Worm (Caenorhabditis elegans) whole organism, early embryonic: ENCODE data around the gene mgl-1.

Experiments used
- B0310.2 ChIP-seq: sonication (generic microtip); optimal IDR thresholded peaks from 2 replicates; lab custom pipeline; 2016; ENCODE audit warnings: mild to moderate bottlenecking, missing genetic modification characterization, missing compliant biosample characterization
- F13C5.2 ChIP-seq: sonication (generic microtip); optimal IDR thresholded peaks from 2 replicates; lab custom pipeline; 2017; ENCODE audit warnings: mild to moderate bottlenecking, missing genetic modification characterization, inconsistent platforms, missing compliant biosample characterization
- aly-1 ChIP-seq: sonication (generic microtip); optimal IDR thresholded peaks from 2 replicates; lab custom pipeline; 2016; ENCODE audit warnings: missing genetic modification characterization, missing compliant biosample characterization
- ama-1 ChIP-seq: fragments of 150-350 bp; optimal IDR thresholded peaks from 2 replicates; lab custom pipeline; 2014
- ceh-13 ChIP-seq: fragments of 200-800 bp; sonication (Bioruptor generic); optimal IDR thresholded peaks from 2 replicates; lab custom pipeline; 2018; ENCODE audit warnings: mild to moderate bottlenecking, missing genetic modification characterization, missing compliant biosample characterization
- ceh-36 ChIP-seq: sonication (generic microtip); optimal IDR thresholded peaks from 2 replicates; lab custom pipeline; 2016; ENCODE audit warnings: missing genetic modification characterization, inconsistent platforms, missing compliant biosample characterization
- ets-7 ChIP-seq: sonication (generic microtip); optimal IDR thresholded peaks from 2 replicates; lab custom pipeline; 2016; ENCODE audit warnings: missing genotype, missing genetic modification characterization, missing compliant biosample characterization
- flt-1 ChIP-seq: fragments of 200-800 bp; sonication (Bioruptor generic); IDR thresholded peaks from 2 replicates; pipeline ENCODE4 v1.3.6; 2022; ENCODE audit warnings: missing genetic modification characterization, missing compliant biosample characterization
- hmbx-1 ChIP-seq: sonication (generic microtip); optimal IDR thresholded peaks from 2 replicates; lab custom pipeline; 2016; ENCODE audit warnings: mild to moderate bottlenecking, missing genetic modification characterization, missing compliant biosample characterization
- hmg-4 ChIP-seq: fragments of 200-800 bp; sonication (Bioruptor generic); optimal IDR thresholded peaks from 2 replicates; lab custom pipeline; 2018; ENCODE audit warnings: mild to moderate bottlenecking, missing genetic modification characterization, missing compliant biosample characterization
- hnd-1 ChIP-seq: sonication (generic microtip); optimal IDR thresholded peaks from 2 replicates; lab custom pipeline; 2016; ENCODE audit warnings: missing genetic modification characterization, missing compliant biosample characterization
- pes-1 ChIP-seq: fragments of 200-800 bp; sonication (Bioruptor generic); IDR thresholded peaks from 2 replicates; pipeline ENCODE4 v1.3.6; 2022; ENCODE audit warnings: missing genetic modification reagents, missing genetic modification characterization, missing compliant biosample characterization
- scrt-1 ChIP-seq: fragments of 200-800 bp; sonication (Bioruptor generic); IDR thresholded peaks from 2 replicates; pipeline ENCODE4 v1.3.6; 2022; ENCODE audit warnings: missing genetic modification characterization, missing compliant biosample characterization
- sea-1 ChIP-seq: fragments of 200-800 bp; sonication (Bioruptor generic); conservative IDR thresholded peaks from 2 replicates; pipeline ENCODE4 v1.3.6; 2022; ENCODE audit warnings: missing genetic modification characterization, missing compliant biosample characterization
- tbx-11 ChIP-seq: fragments of 200-800 bp; sonication (Bioruptor generic); IDR thresholded peaks from 2 replicates; pipeline ENCODE4 v1.3.6; 2022; ENCODE audit warnings: missing genetic modification characterization, missing compliant biosample characterization
- tbx-37 ChIP-seq: fragments of 200-800 bp; sonication (Bioruptor generic); conservative IDR thresholded peaks from 2 replicates; pipeline ENCODE4 v1.3.6; 2022; ENCODE audit warnings: missing genetic modification reagents, missing genetic modification characterization, missing compliant biosample characterization
- tra-4 ChIP-seq: sonication (generic microtip); optimal IDR thresholded peaks from 2 replicates; lab custom pipeline; 2017; ENCODE audit warnings: missing genetic modification characterization, missing compliant biosample characterization

The mgl-1 gene

DNA sequence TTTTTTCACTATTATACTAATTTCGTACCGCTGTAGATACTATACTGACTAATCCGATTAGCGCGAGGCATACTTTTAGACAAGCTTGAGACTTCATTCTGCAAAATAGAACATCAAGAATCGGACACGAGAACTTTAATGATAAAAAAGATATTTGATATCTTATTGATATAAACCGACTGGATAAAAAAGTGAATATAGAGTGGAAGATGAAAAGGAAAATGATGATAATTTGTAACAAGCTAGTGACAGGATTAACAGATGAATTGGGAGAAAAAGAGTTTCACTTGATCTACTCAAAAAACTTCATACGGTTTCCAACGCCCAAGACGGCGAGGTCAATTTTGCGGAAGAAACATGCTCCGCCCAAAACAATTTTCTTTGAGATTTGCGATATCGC is 27.1 kb downstream of the mgl-1 start, which contains the start of gene nas-37:
nas-37 (minus strand) TSS at position 101 of the 400 bp plus-strand sequence.
- no peak for TF ChIP-seq F13C5.2 (tag; lab: Kevin White, UChicago)
- TF ChIP-seq hmbx-1 (tag; lab: Kevin White, UChicago) = no peak
- TF ChIP-seq ceh-36 (tag; lab: Kevin White, UChicago) = no peak
- TF ChIP-seq ceh-13 (GFP tag; lab: Kevin White, UChicago) = no peak
- TF ChIP-seq ets-7 = no peak
- TF ChIP-seq aly-1 = no peak

DNA sequence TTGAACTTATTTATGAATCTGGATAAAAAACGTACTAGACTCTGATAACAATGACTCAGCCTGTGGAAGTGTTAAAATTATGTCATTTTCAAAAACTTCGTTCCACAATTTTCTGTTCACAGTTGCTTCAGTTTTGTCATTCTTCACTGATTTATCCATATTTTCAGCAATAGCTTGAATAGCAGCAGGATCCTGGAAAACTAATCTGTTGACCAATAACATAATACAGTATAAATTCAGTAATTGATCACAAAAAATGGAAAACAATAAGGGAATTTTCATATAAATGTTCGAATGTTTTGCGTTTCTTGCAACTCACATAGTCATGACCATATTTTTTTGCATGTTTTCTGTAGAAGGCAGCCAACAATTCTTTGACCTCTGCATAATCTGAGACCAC is 27.6 kb downstream of the mgl-1 start:
- TF ChIP-seq aly-1 (no peak), B0310.2 (tag; lab: Kevin White, UChicago) (no peak)

DNA sequence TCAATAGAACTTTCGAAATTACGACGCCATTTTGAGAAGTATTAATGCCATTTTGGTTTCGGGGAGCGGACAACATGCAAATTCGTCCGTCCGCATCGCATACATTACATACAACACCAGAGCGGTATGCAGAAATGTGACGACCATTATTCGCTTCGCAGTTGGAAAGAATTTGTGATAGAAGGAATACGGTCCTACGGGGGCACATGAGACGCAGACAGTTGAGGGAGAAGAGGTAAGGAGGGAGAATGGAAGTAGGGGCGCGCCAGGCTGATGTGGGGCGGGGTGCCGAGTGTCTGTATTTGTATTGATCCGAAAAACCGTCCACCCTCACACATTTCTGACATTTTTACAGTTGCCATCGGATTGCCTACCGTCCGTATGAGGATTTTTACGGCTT is 34.7 kb downstream of the mgl-1 start:
- TF ChIP-seq tbx-11 (GFP tag; lab: Robert Waterston, UW) (no peak), hmg-4 (GFP tag; lab: Kevin White, UChicago) (no peak), F13C5.2 (tag; lab: Kevin White, UChicago) (no peak), ceh-36 (tag; lab: Kevin White, UChicago) (no peak), ets-7 (no peak), tbx-37 (GFP tag; lab: Robert Waterston, UW) (no peak), tra-4 (tag; lab: Kevin White, UChicago) (no peak), ceh-13 (GFP tag; lab: Kevin White, UChicago) (no peak), hmbx-1 (tag; lab: Kevin White, UChicago) (no peak), hnd-1 (tag; lab: Kevin White, UChicago) (no peak), pes-1 (GFP tag; lab: Robert Waterston, UW) (no peak), ama-1 (lab: Kevin White, UChicago) (no peak), scrt-1 (GFP tag; lab: Robert Waterston, UW) (no peak), sea-1 (no peak)

DNA sequence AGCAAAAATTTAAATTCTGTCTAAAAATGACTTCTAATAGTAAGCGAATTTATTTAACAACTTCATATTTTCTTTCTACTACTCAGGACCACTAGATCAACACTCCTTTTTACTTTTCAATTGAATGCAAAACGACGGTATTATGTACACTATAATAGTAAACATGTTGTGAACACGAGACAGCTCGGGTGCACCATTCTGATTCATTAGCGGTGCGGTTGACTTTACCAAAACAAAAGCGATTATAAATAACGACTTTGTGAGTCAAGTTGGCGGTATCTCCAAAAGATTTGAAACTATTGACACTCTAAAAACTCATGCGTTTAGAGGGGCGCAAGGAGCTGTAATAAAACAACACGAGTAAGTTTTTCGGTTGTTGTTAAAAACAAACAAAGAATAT is 35.6 kb downstream of the mgl-1 start:
- no peak for TF ChIP-seq hmbx-1 (tag; lab: Kevin White, UChicago)
- TF ChIP-seq tbx-11 (GFP tag; lab: Robert Waterston, UW) = no peak
- no peak for TF ChIP-seq hmg-4 (GFP tag; lab: Kevin White, UChicago)

DNA sequence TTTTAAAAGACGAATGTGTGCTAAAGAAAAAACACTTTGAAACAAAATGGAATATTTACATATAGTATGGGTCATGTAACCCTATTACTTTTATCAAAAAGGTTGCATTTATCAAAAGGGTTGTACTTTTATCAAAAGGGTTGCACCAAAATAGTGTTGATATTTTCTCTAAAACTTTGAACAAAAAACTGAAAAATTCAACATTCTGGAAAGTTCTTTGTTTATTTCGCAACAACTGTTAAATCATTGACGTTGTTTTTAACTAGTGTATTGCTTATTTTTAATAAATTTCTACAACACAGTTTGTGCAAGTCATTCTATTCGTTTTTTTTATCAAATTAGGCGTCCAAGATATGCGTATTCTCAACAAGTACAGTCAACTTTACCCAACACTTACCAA is 37.6 kb downstream of the mgl-1 start, which contains the start of the genes C17G1.5 and C17G1.14:
C17G1.5 (plus strand) TSS at position 266 of the 400 bp plus-strand sequence.
C17G1.14 (plus strand) TSS at position 277 of the 400 bp plus-strand sequence.
- TF ChIP-seq hnd-1 (tag; lab: Kevin White, UChicago) (no peak), F13C5.2 (tag; lab: Kevin White, UChicago) (no peak), ets-7 (no peak), tbx-37 (GFP tag; lab: Robert Waterston, UW) (no peak)

DNA sequence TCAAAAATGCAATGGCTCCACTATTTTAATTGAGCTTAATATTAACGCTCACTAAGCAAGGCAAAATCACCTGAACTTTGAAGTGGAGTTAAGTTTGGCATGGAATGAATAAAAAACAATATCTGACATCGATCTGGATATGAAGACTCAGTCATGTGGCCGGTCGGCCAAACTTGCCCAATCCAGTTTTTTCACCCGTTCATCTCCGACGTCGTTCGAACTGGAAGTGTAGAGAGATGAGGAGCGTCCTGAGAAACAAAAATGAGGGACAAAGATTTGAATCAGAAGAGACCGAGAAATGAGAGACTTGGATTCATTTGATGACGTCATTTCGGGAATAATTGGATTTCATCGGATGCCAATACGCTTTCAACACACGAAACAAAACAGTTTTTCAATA is 38.0 kb downstream of the mgl-1 start:
- TF ChIP-seq hmg-4 (GFP tag; lab: Kevin White, UChicago) (no peak), flt-1 (GFP tag; lab: Robert Waterston, UW) (no peak), ceh-13 (GFP tag; lab: Kevin White, UChicago) (no peak), tbx-11 (GFP tag; lab: Robert Waterston, UW) (no peak), ama-1 (lab: Kevin White, UChicago) (no peak), ets-7 (no peak), aly-1 (no peak), F13C5.2 (tag; lab: Kevin White, UChicago) (no peak), tbx-37 (GFP tag; lab: Robert Waterston, UW) (no peak), pes-1 (GFP tag; lab: Robert Waterston, UW) (no peak), scrt-1 (GFP tag; lab: Robert Waterston, UW) (no peak), hnd-1 (tag; lab: Kevin White, UChicago) (no peak), ceh-36 (tag; lab: Kevin White, UChicago) (no peak), tra-4 (tag; lab: Kevin White, UChicago) (no peak), B0310.2 (tag; lab: Kevin White, UChicago) (no peak), hmbx-1 (tag; lab: Kevin White, UChicago) (no peak), sea-1 (no peak)

DNA sequence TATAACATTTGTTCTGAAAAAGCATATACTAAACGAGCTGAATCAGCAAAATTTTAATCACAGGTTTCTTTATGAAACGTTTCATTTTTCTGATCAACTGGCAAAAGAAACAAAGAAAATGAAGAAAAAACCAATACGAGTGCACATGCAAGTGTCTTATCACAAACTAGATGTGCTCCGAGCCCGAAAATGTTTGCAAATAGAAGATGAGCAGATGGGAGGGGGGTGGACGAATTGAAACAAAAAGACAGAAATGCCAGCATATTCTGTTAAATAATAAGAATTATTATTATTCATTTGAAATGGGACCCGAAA is 42.1 kb downstream of the mgl-1 start:
- TF ChIP-seq B0310.2 (tag; lab: Kevin White, UChicago) (no peak), ceh-36 (tag; lab: Kevin White, UChicago) (no peak), pes-1 (GFP tag; lab: Robert Waterston, UW) (no peak)

DNA sequence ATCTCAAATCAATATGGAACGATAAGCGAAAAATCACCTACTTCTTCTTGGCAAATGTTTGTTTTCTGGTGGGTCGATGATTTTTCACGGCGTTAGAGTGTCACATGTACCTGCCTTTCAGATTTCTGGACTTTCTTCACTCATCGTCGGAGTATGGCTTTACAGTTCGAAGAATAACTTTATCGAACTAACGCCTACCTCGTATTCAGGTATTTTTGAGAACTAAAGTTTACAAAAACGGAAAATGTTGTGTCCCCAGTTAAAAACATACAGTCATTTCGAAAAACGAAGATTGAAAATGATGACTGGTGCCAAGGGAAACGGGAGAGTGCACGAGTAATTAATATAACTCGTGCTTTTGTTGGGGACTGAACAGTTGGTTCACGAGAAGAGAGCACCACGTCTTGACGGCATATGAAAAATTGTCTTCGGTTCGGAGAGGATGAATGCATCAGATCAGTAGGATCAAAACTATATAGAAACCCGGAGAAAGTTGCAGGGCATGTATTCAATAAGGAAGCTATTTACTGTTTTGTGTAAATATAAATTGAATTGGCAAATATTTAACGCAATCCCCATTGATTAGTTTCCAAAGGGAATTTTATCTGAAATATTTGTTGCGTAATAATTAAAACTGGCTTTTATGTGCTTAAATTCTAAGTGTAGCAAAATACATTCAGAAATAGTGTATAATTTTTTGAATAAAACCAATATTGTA is 42.7 kb downstream of the mgl-1 start:
- TF ChIP-seq tbx-11 (GFP tag; lab: Robert Waterston, UW) (no peak), hmbx-1 (tag; lab: Kevin White, UChicago) (no peak), B0310.2 (tag; lab: Kevin White, UChicago) (no peak), ets-7 (no peak), tbx-37 (GFP tag; lab: Robert Waterston, UW) (no peak), F13C5.2 (tag; lab: Kevin White, UChicago) (no peak), ceh-13 (GFP tag; lab: Kevin White, UChicago) (no peak), ama-1 (lab: Kevin White, UChicago) (no peak), hmg-4 (GFP tag; lab: Kevin White, UChicago) (no peak), hnd-1 (tag; lab: Kevin White, UChicago) (no peak), ceh-36 (tag; lab: Kevin White, UChicago) (no peak), aly-1 (no peak)
